Worm (Caenorhabditis elegans) whole organism, L1 larva: Measurements from ENCODE around the gene sap-49.

Source experiments
- F16B12.6 ChIP-seq: fragments of 150-350 bp; optimal IDR thresholded peaks from 2 replicates; lab custom pipeline; 2014; ENCODE audit warnings: missing biosample characterization, missing genetic modification characterization
- Y116A8C.19 ChIP-seq: sonication (generic microtip); optimal IDR thresholded peaks from 2 replicates; lab custom pipeline; 2016; ENCODE audit warnings: missing compliant biosample characterization, missing genetic modification characterization, borderline replicate concordance
- aly-2 ChIP-seq: fragments of 150-350 bp; optimal IDR thresholded peaks from 2 replicates; lab custom pipeline; 2014; ENCODE audit warnings: missing biosample characterization, missing genetic modification characterization
- blmp-1 ChIP-seq: fragments of 150-350 bp; optimal IDR thresholded peaks from 2 replicates; lab custom pipeline; 2014; ENCODE audit warnings: missing biosample characterization, missing genetic modification characterization
- ceh-63 ChIP-seq: fragments of 200-800 bp; sonication (Bioruptor generic); optimal IDR thresholded peaks from 2 replicates; lab custom pipeline; 2018; ENCODE audit warnings: mild to moderate bottlenecking, missing genetic modification characterization, missing compliant biosample characterization
- ceh-88 ChIP-seq: fragments of 200-800 bp; sonication (Bioruptor generic); IDR thresholded peaks from 2 replicates; pipeline ENCODE4 v1.3.6; 2022; ENCODE audit warnings: missing genetic modification characterization, missing compliant biosample characterization
- ceh-90 ChIP-seq: sonication (generic microtip); optimal IDR thresholded peaks from 2 replicates; lab custom pipeline; 2016; ENCODE audit warnings: missing genetic modification characterization, missing compliant biosample characterization
- dpl-1 ChIP-seq, 3 experiments: fragments of 150-350 bp in 2 of 3; sonication (generic microtip) in 1 of 3; optimal IDR thresholded peaks; 2 replicates each; lab custom pipeline; 2014 to 2017; ENCODE audit warnings: missing biosample characterization in 3 of 3, missing genetic modification characterization in 3 of 3, missing genetic modification reagents in 3 of 3
- dsc-1 ChIP-seq: sonication (generic microtip); optimal IDR thresholded peaks from 2 replicates; lab custom pipeline; 2016; ENCODE audit warnings: mild to moderate bottlenecking, missing genetic modification characterization, missing compliant biosample characterization
- efl-1 ChIP-seq, 4 experiments: fragments of 150-350 bp; optimal IDR thresholded peaks in 3 of 4; peaks in 1 of 4; 1 replicate in 1 of 4; 2 replicates in 3 of 4; lab custom pipeline; 2014; ENCODE audit warnings: missing biosample characterization in 2 of 4, missing genetic modification characterization in 2 of 4, missing genetic modification reagents in 2 of 4
- efl-3 ChIP-seq: fragments of 200-800 bp; sonication (Bioruptor generic); optimal IDR thresholded peaks from 2 replicates; lab custom pipeline; 2018; ENCODE audit warnings: mild to moderate bottlenecking, missing genetic modification characterization, missing compliant biosample characterization
- egl-13 ChIP-seq: sonication (generic microtip); optimal IDR thresholded peaks from 2 replicates; lab custom pipeline; 2016; ENCODE audit warnings: missing genotype, missing genetic modification reagents, missing genetic modification characterization, missing compliant biosample characterization
- egl-27 ChIP-seq, 2 experiments: fragments of 150-350 bp in 1 of 2; sonication (generic microtip); optimal IDR thresholded peaks; 3 replicates each; lab custom pipeline; 2017 to 2018; ENCODE audit warnings: missing biosample characterization in 2 of 2, missing genetic modification characterization in 2 of 2, missing genetic modification reagents in 2 of 2
- elt-2 ChIP-seq: sonication (generic microtip); optimal IDR thresholded peaks from 2 replicates; lab custom pipeline; 2016; ENCODE audit warnings: missing genetic modification characterization, mild to moderate bottlenecking, inconsistent platforms, missing compliant biosample characterization, missing genetic modification reagents
- ets-5 ChIP-seq: fragments of 200-800 bp; sonication (Bioruptor generic); IDR thresholded peaks from 2 replicates; pipeline ENCODE4 v1.3.6; 2022; ENCODE audit warnings: missing genetic modification characterization, missing compliant biosample characterization
- fkh-10 ChIP-seq: sonication (generic microtip); optimal IDR thresholded peaks from 2 replicates; lab custom pipeline; 2017; ENCODE audit warnings: missing biosample characterization, missing genetic modification reagents, missing genetic modification characterization
- fkh-8 ChIP-seq: sonication (generic microtip); optimal IDR thresholded peaks from 2 replicates; lab custom pipeline; 2016; ENCODE audit warnings: mild to moderate bottlenecking, missing genetic modification characterization, missing compliant biosample characterization
- fos-1 ChIP-seq: fragments of 150-350 bp; optimal IDR thresholded peaks from 2 replicates; lab custom pipeline; 2014; ENCODE audit warnings: missing biosample characterization, missing genetic modification characterization
- hlh-17 ChIP-seq: fragments of 200-800 bp; sonication (Bioruptor generic); optimal IDR thresholded peaks from 2 replicates; lab custom pipeline; 2018; ENCODE audit warnings: missing genetic modification characterization, mild to moderate bottlenecking, missing compliant biosample characterization, moderate library complexity, borderline replicate concordance
- hpl-2 ChIP-seq: fragments of 150-350 bp; optimal IDR thresholded peaks from 2 replicates; lab custom pipeline; 2014; ENCODE audit warnings: missing biosample characterization, missing genetic modification reagents, missing genetic modification characterization
- irx-1 ChIP-seq: sonication (generic microtip); optimal IDR thresholded peaks from 2 replicates; lab custom pipeline; 2016; ENCODE audit warnings: missing genetic modification characterization, missing compliant biosample characterization
- lin-14 ChIP-seq: fragments of 200-800 bp; sonication (Bioruptor generic); optimal IDR thresholded peaks from 2 replicates; lab custom pipeline; 2018; ENCODE audit warnings: mild to moderate bottlenecking, missing genetic modification characterization, moderate library complexity, missing compliant biosample characterization
- lin-15B ChIP-seq: fragments of 150-350 bp; sonication (generic microtip); optimal IDR thresholded peaks from 3 replicates; lab custom pipeline; 2014; ENCODE audit warnings: missing biosample characterization, missing genetic modification characterization
- lir-3 ChIP-seq: sonication (generic microtip); optimal IDR thresholded peaks from 2 replicates; lab custom pipeline; 2016; ENCODE audit warnings: mild to moderate bottlenecking, missing genetic modification characterization, moderate library complexity, missing compliant biosample characterization; ENCODE audit not compliant: poor library complexity
- mab-9 ChIP-seq: fragments of 200-800 bp; sonication (Bioruptor generic); IDR thresholded peaks from 2 replicates; pipeline ENCODE4 v1.3.6; 2022; ENCODE audit warnings: missing genetic modification reagents, missing genetic modification characterization, missing compliant biosample characterization
- mdl-1 ChIP-seq, 2 experiments: fragments of 150-350 bp; optimal IDR thresholded peaks; 2 replicates each; lab custom pipeline; 2014 to 2017; ENCODE audit warnings: missing biosample characterization in 2 of 2, missing genetic modification characterization in 2 of 2, inconsistent platforms in 1 of 2
- nhr-20 ChIP-seq: sonication (generic microtip); optimal IDR thresholded peaks from 2 replicates; lab custom pipeline; 2016; ENCODE audit warnings: mild to moderate bottlenecking, missing genetic modification characterization, missing compliant biosample characterization
- nhr-237 ChIP-seq: fragments of 150-350 bp; optimal IDR thresholded peaks from 2 replicates; lab custom pipeline; 2014; ENCODE audit warnings: missing biosample characterization, missing genetic modification characterization
- nhr-28 ChIP-seq: fragments of 150-350 bp; optimal IDR thresholded peaks from 2 replicates; lab custom pipeline; 2014; ENCODE audit warnings: missing biosample characterization, missing genetic modification characterization
- nhr-47 ChIP-seq: sonication (generic microtip); optimal IDR thresholded peaks from 2 replicates; lab custom pipeline; 2016; ENCODE audit warnings: mild to moderate bottlenecking, missing genetic modification characterization, moderate library complexity, missing compliant biosample characterization
- nhr-71 ChIP-seq: sonication (generic microtip); optimal IDR thresholded peaks from 2 replicates; lab custom pipeline; 2016; ENCODE audit warnings: mild to moderate bottlenecking, missing genetic modification characterization, moderate library complexity, missing compliant biosample characterization
- nhr-90 ChIP-seq: sonication (generic microtip); optimal IDR thresholded peaks from 2 replicates; lab custom pipeline; 2016; ENCODE audit warnings: mild to moderate bottlenecking, missing genetic modification characterization, missing compliant biosample characterization; ENCODE audit not compliant: poor library complexity
- pqm-1 ChIP-seq: sonication (generic microtip); optimal IDR thresholded peaks from 3 replicates; lab custom pipeline; 2017; ENCODE audit warnings: missing biosample characterization, missing genetic modification characterization
- rnt-1 ChIP-seq: sonication (generic microtip); optimal IDR thresholded peaks from 2 replicates; lab custom pipeline; 2016; ENCODE audit warnings: mild to moderate bottlenecking, missing genetic modification characterization, moderate library complexity, missing compliant biosample characterization
- skn-1 ChIP-seq: fragments of 150-350 bp; optimal IDR thresholded peaks from 2 replicates; lab custom pipeline; 2014; ENCODE audit warnings: missing biosample characterization, missing genetic modification characterization
- snpc-4 ChIP-seq: fragments of 150-350 bp; optimal IDR thresholded peaks from 2 replicates; lab custom pipeline; 2014; ENCODE audit warnings: missing biosample characterization, missing genetic modification characterization
- snu-23 ChIP-seq: sonication (generic microtip); optimal IDR thresholded peaks from 2 replicates; lab custom pipeline; 2016; ENCODE audit warnings: missing genetic modification characterization, missing compliant biosample characterization
- sox-4 ChIP-seq: sonication (generic microtip); optimal IDR thresholded peaks from 2 replicates; lab custom pipeline; 2016; ENCODE audit warnings: missing genetic modification characterization, missing compliant biosample characterization
- swsn-7 ChIP-seq: sonication (generic microtip); optimal IDR thresholded peaks from 2 replicates; lab custom pipeline; 2016; ENCODE audit warnings: missing genetic modification characterization, missing compliant biosample characterization
- unc-86 ChIP-seq: sonication (generic microtip); optimal IDR thresholded peaks from 2 replicates; lab custom pipeline; 2016; ENCODE audit warnings: missing genetic modification characterization, missing compliant biosample characterization
- vab-15 ChIP-seq: sonication (generic microtip); optimal IDR thresholded peaks from 2 replicates; lab custom pipeline; 2017; ENCODE audit warnings: missing genotype, mild to moderate bottlenecking, missing genetic modification characterization, missing compliant biosample characterization
- xbp-1 ChIP-seq: sonication (generic microtip); optimal IDR thresholded peaks from 2 replicates; lab custom pipeline; 2016; ENCODE audit warnings: missing genetic modification characterization, missing compliant biosample characterization
- zag-1 ChIP-seq: fragments of 150-350 bp; optimal IDR thresholded peaks from 2 replicates; lab custom pipeline; 2014; ENCODE audit warnings: missing biosample characterization, missing genetic modification characterization
- zip-4 ChIP-seq: fragments of 200-800 bp; sonication (Bioruptor generic); optimal IDR thresholded peaks from 2 replicates; lab custom pipeline; 2018; ENCODE audit warnings: mild to moderate bottlenecking, missing genetic modification characterization, moderate library complexity, missing compliant biosample characterization
- ztf-4 ChIP-seq: fragments of 150-350 bp; optimal IDR thresholded peaks from 2 replicates; lab custom pipeline; 2014; ENCODE audit warnings: missing biosample characterization, missing genetic modification characterization

The sap-49 gene

DNA sequence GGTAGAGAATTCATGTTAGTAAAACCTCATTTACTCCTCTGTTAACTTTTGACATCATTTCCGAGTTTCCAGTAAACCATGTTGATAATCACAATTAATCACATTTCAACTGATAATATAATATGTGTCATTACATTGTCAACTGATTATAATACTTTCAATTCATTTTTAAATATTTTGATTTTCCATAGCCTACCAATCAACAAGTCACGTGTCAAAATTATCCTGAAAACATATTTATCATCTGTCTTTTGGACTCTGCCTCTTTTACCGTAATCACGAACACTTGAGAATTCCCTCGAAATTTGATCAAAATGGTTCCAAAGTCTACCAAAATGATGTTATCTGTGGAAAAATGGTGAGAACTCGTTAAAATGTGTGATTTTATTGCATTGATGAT, 38.5 kb upstream of the sap-49 start:
- peak; percentile 30 for TF ChIP-seq elt-2 (tag; lab: Kevin White, UChicago)
- no peak for TF ChIP-seq ets-5 (GFP tag; lab: Robert Waterston, UW)
- no peak for TF ChIP-seq nhr-90 (tag; lab: Kevin White, UChicago)
- TF ChIP-seq zag-1 (tag; lab: Kevin White, UChicago) = no peak
- TF ChIP-seq efl-1 (optimal IDR thresholded peaks at IDR 0.05; lab: Kevin White, UChicago) = no peak
- TF ChIP-seq efl-1 (GFP tag; optimal IDR thresholded peaks at IDR 0.05 in 1 of 2; lab: Kevin White, UChicago) = peak in 1 of 2 experiments; percentile 60

- TF ChIP-seq dsc-1 (tag; lab: Kevin White, UChicago) (no peak), hlh-17 (GFP tag; lab: Kevin White, UChicago) (no peak), F16B12.6 (tag; lab: Kevin White, UChicago) (no peak), elt-2 (tag; lab: Kevin White, UChicago) (peak; percentile 47), unc-86 (tag; lab: Kevin White, UChicago) (no peak), ceh-88 (GFP tag; lab: Robert Waterston, UW) (no peak), swsn-7 (tag; lab: Kevin White, UChicago) (no peak)
Observed at ce11 chrII:8073222-8073621, 37.7 kb upstream of the sap-49 start, which contains the start of gene gpcp-2. Gene gpcp-2, minus strand, starts transcription at chrII:8073374.

DNA sequence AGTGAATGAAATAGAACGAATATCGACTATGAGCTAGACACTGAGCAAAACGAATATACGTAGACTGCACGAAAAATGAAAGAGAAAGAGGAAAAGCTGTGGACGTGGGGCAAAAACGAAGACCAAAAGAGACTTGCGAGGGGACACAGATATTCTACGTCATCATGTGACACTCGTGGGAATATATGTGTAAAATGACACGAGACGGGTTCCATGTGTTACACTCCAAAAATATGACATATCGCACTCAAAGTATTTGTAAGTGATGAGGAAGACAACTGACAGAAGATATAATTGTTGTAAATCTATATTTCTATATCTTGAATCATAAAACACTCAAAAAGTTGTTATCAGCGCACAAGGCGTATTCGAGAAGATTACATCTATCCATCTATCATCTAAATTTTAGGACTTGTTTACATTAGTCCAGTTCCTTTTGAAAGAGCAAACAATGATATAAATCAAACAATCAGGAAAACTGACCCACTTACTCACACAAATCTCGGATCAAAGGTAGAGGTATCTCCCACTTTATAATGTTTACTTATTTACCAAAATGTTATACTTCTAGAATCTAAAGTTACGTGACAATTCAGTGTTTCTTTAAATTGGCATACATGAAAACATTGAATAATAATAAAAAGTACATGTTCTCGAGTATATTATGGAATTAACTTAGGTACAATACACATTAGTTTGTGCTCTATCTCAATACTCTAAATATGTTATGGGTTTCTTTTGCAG, 36.4 kb upstream of the sap-49 start:
- TF ChIP-seq dpl-1 (GFP tag; optimal IDR thresholded peaks at IDR 0.05; lab: Kevin White, UChicago) (peak in 2 of 3 experiments; percentile 4 to 38), efl-1 (optimal IDR thresholded peaks at IDR 0.05; lab: Kevin White, UChicago) (peak; percentile 19 to 44), efl-1 (GFP tag; optimal IDR thresholded peaks at IDR 0.05 in 1 of 2; lab: Kevin White, UChicago) (peak; percentile 18 to 91), nhr-20 (tag; lab: Kevin White, UChicago) (peak; percentile 69), ztf-4 (tag; lab: Kevin White, UChicago) (peak; percentile 24), lin-15B (tag; lab: Kevin White, UChicago) (no peak), fos-1 (tag; lab: Kevin White, UChicago) (no peak), fkh-8 (peak; percentile 85), lir-3 (tag; lab: Kevin White, UChicago) (peak; percentile 63), nhr-71 (tag; lab: Kevin White, UChicago) (peak; percentile 89), egl-13 (tag; lab: Kevin White, UChicago) (no peak), lin-14 (GFP tag; lab: Kevin White, UChicago) (peak; percentile 92), aly-2 (tag; lab: Kevin White, UChicago) (no peak), skn-1 (tag; lab: Kevin White, UChicago) (peak; percentile 35), vab-15 (no peak), fkh-10 (GFP tag; lab: Kevin White, UChicago) (no peak), snpc-4 (tag; lab: Kevin White, UChicago) (no peak), elt-2 (tag; lab: Kevin White, UChicago) (no peak), mab-9 (peak; percentile 63; the same call in 1 of the 2 replicates), hlh-17 (GFP tag; lab: Kevin White, UChicago) (no peak), Y116A8C.19 (tag; lab: Kevin White, UChicago) (no peak), efl-3 (no peak), blmp-1 (tag; lab: Kevin White, UChicago) (peak; percentile 59), irx-1 (tag; lab: Kevin White, UChicago) (peak; percentile 38), pqm-1 (no peak), sox-4 (no peak), egl-27 (tag; optimal IDR thresholded peaks at IDR 0.05; lab: Kevin White, UChicago) (no peak), dsc-1 (tag; lab: Kevin White, UChicago) (peak; percentile 38), ceh-90 (tag; lab: Kevin White, UChicago) (no peak), zip-4 (GFP tag; lab: Kevin White, UChicago) (no peak), mdl-1 (tag; optimal IDR thresholded peaks at IDR 0.05; lab: Kevin White, UChicago) (peak in 1 of 2 experiments; percentile 78), nhr-237 (no peak), rnt-1 (no peak), hpl-2 (GFP tag; lab: Kevin White, UChicago) (no peak), ets-5 (GFP tag; lab: Robert Waterston, UW) (no peak), xbp-1 (tag; lab: Kevin White, UChicago) (peak; percentile 53), nhr-47 (peak; percentile 70), ceh-63 (GFP tag; lab: Kevin White, UChicago) (no peak), snu-23 (GFP tag; lab: Kevin White, UChicago) (peak; percentile 73), nhr-28 (tag; lab: Kevin White, UChicago) (no peak)
